Worm (Caenorhabditis elegans) whole organism, young adult: ENCODE results near the gene acp-5.

Experiments used
- Y56A3A.18 ChIP-seq: fragments of 200-800 bp; sonication (Bioruptor generic); IDR thresholded peaks from 2 replicates; pipeline ENCODE4 v1.3.6; 2022; ENCODE audit warnings: missing genetic modification reagents, missing genetic modification characterization, missing compliant biosample characterization
- ZK185.1 ChIP-seq: sonication (generic microtip); optimal IDR thresholded peaks from 2 replicates; lab custom pipeline; 2016; ENCODE audit warnings: mild to moderate bottlenecking, missing genetic modification characterization, missing compliant biosample characterization; ENCODE audit not compliant: poor library complexity, severe bottlenecking
- akir-1 ChIP-seq: fragments of 200-800 bp; sonication (Bioruptor generic); optimal IDR thresholded peaks from 2 replicates; lab custom pipeline; 2018; ENCODE audit warnings: mild to moderate bottlenecking, missing genetic modification characterization, moderate library complexity, missing compliant biosample characterization
- bed-1 ChIP-seq: fragments of 200-800 bp; sonication (Bioruptor generic); IDR thresholded peaks from 2 replicates; pipeline ENCODE4 v1.3.6; 2022; ENCODE audit warnings: missing genetic modification reagents, missing genetic modification characterization, missing compliant biosample characterization
- hlh-12 ChIP-seq: sonication (generic microtip); optimal IDR thresholded peaks from 2 replicates; lab custom pipeline; 2016; ENCODE audit warnings: missing genetic modification characterization, missing compliant biosample characterization
- pha-4 ChIP-seq: fragments of 150-350 bp; sonication (generic microtip); optimal IDR thresholded peaks from 2 replicates; lab custom pipeline; 2014; ENCODE audit warnings: missing biosample characterization, missing genetic modification reagents, missing genetic modification characterization
- sea-2 ChIP-seq: fragments of 200-800 bp; sonication (Bioruptor generic); IDR thresholded peaks from 2 replicates; pipeline ENCODE4 v1.3.6; 2022; ENCODE audit warnings: missing genetic modification characterization, missing compliant biosample characterization
- tbx-9 ChIP-seq: sonication (generic microtip); optimal IDR thresholded peaks from 2 replicates; lab custom pipeline; 2016; ENCODE audit warnings: borderline replicate concordance, missing genetic modification characterization, inconsistent platforms, missing compliant biosample characterization
- ztf-28 ChIP-seq: fragments of 200-800 bp; sonication (Bioruptor generic); IDR thresholded peaks from 2 replicates; pipeline ENCODE4 v1.3.6; 2022; ENCODE audit warnings: missing genetic modification reagents, missing genetic modification characterization, missing compliant biosample characterization

DNA sequence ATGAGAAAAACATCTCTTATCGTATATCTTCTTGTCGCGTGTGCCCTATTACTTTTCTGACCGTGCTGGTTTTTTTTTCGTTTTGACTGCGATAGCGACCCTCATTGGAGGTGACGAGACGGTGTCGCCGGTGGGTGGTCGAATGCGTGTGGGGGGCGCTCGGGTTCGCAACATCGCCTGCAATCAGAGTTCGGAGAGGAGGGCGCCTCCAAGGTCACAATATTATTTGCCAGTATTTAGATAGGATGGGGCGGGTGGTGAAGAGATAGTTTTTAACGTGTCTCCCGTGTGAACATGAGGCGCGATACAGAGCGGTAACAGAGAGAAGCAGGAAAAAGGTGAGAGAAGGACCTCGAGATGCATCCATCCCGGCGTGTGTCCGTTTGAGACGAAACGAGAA is 8.4 kb upstream of the acp-5 start:
- no peak for TF ChIP-seq akir-1
- TF ChIP-seq Y56A3A.18 = no peak
- TF ChIP-seq hlh-12 (tag; lab: Kevin White, UChicago) = no peak
- TF ChIP-seq pha-4 (tag; lab: Kevin White, UChicago) = no peak
- TF ChIP-seq bed-1 (GFP tag; lab: Robert Waterston, UW) = no peak
- no peak for TF ChIP-seq tbx-9 (tag; lab: Kevin White, UChicago)
- TF ChIP-seq sea-2 (GFP tag; lab: Robert Waterston, UW) = no peak
- no peak for TF ChIP-seq ZK185.1 (tag; lab: Kevin White, UChicago)
- no peak for TF ChIP-seq ztf-28 (GFP tag; lab: Robert Waterston, UW)
